Worm (Caenorhabditis elegans): ENCODE results near the gene W09H1.4.
A peak's percentile ranks its signal among the peaks of the same experiment; 100 is the strongest.

Gene W09H1.4

ce11 chrII:13170696-13171095 is 12.6 kb upstream of the W09H1.4 start:
- TF ChIP-seq nhr-11 (tag; optimal IDR thresholded peaks at IDR 0.05) (no peak), lin-11 (tag; optimal IDR thresholded peaks at IDR 0.05) (no peak), ztf-4 (tag; optimal IDR thresholded peaks at IDR 0.05) (no peak), R02D3.7 (tag; optimal IDR thresholded peaks at IDR 0.05) (no peak), zag-1 (tag; optimal IDR thresholded peaks at IDR 0.05) (no peak), nhr-23 (tag; optimal IDR thresholded peaks at IDR 0.05) (no peak)

- TF ChIP-seq ceh-16 (tag; optimal IDR thresholded peaks at IDR 0.05) (no peak), crh-2 (tag; optimal IDR thresholded peaks at IDR 0.05) (no peak), peb-1 (tag; optimal IDR thresholded peaks at IDR 0.05) (no peak)
These were observed 8.9 kb upstream of the W09H1.4 start for ce11 chrII:13174435-13174834.

ce11 chrII:13181465-13181864 is 1.9 kb upstream of the W09H1.4 start, which contains the start of gene W09H1.1:
TSS of gene W09H1.1 (minus strand) at chrII:13181565.
- TF ChIP-seq ZK546.5 (tag; optimal IDR thresholded peaks at IDR 0.05): no peak
- no peak for TF ChIP-seq mdl-1 (tag; optimal IDR thresholded peaks at IDR 0.05)
- TF ChIP-seq crh-2 (tag; optimal IDR thresholded peaks at IDR 0.05): no peak
- TF ChIP-seq nhr-237 (tag; optimal IDR thresholded peaks at IDR 0.05): no peak
- TF ChIP-seq ceh-16 (tag; optimal IDR thresholded peaks at IDR 0.05): no peak
- TF ChIP-seq dmd-4 (tag; optimal IDR thresholded peaks at IDR 0.05): no peak
- no peak for TF ChIP-seq ztf-4 (tag; optimal IDR thresholded peaks at IDR 0.05)
- no peak for TF ChIP-seq lin-39 (tag; optimal IDR thresholded peaks at IDR 0.05)
- no peak for TF ChIP-seq alr-1 (tag; optimal IDR thresholded peaks at IDR 0.05)
- TF ChIP-seq nhr-129 (tag; optimal IDR thresholded peaks at IDR 0.05): no peak
- TF ChIP-seq ceh-82 (tag; optimal IDR thresholded peaks at IDR 0.05): no peak
- no peak for TF ChIP-seq unc-39 (tag; optimal IDR thresholded peaks at IDR 0.05)
- TF ChIP-seq C34F6.9 (tag; optimal IDR thresholded peaks at IDR 0.05): no peak
- no peak for TF ChIP-seq R02D3.7 (tag; optimal IDR thresholded peaks at IDR 0.05)
- TF ChIP-seq lin-13 (GFP tag; optimal IDR thresholded peaks at IDR 0.05): no peak
- no peak for TF ChIP-seq nhr-21 (tag; optimal IDR thresholded peaks at IDR 0.05)
- TF ChIP-seq nhr-10 (tag; optimal IDR thresholded peaks at IDR 0.05): no peak
- no peak for TF ChIP-seq sma-9 (GFP tag; optimal IDR thresholded peaks at IDR 0.05)
- no peak for TF ChIP-seq sma-9 (tag; optimal IDR thresholded peaks at IDR 0.05)

- TF ChIP-seq ceh-82 (tag; optimal IDR thresholded peaks at IDR 0.05) (no peak), ZK546.5 (tag; optimal IDR thresholded peaks at IDR 0.05) (no peak), lin-11 (tag; optimal IDR thresholded peaks at IDR 0.05) (no peak), ztf-11 (tag; optimal IDR thresholded peaks at IDR 0.05) (no peak), gmeb-1 (tag; optimal IDR thresholded peaks at IDR 0.05) (no peak), lin-39 (tag; optimal IDR thresholded peaks at IDR 0.05) (no peak), nhr-12 (tag; optimal IDR thresholded peaks at IDR 0.05) (no peak), dmd-4 (tag; optimal IDR thresholded peaks at IDR 0.05) (no peak), lin-13 (GFP tag; optimal IDR thresholded peaks at IDR 0.05) (no peak), crh-2 (tag; optimal IDR thresholded peaks at IDR 0.05) (no peak), elt-3 (tag; optimal IDR thresholded peaks at IDR 0.05) (no peak), unc-39 (tag; optimal IDR thresholded peaks at IDR 0.05) (no peak), ceh-16 (tag; optimal IDR thresholded peaks at IDR 0.05) (no peak), nhr-129 (tag; optimal IDR thresholded peaks at IDR 0.05) (no peak), unc-55 (GFP tag; optimal IDR thresholded peaks at IDR 0.05) (no peak), mdl-1 (tag; optimal IDR thresholded peaks at IDR 0.05) (no peak), sma-9 (GFP tag; optimal IDR thresholded peaks at IDR 0.05) (no peak), sma-9 (tag; optimal IDR thresholded peaks at IDR 0.05) (no peak), alr-1 (tag; optimal IDR thresholded peaks at IDR 0.05) (no peak), elt-1 (tag; optimal IDR thresholded peaks at IDR 0.05) (no peak)
These were observed 801 bp downstream of the W09H1.4 start, which contains the start of gene W09H1.3 for ce11 chrII:13184129-13184528. TSS of gene W09H1.3 (plus strand) at chrII:13184429.

ce11 chrII:13187188-13187587 is 3.9 kb downstream of the W09H1.4 start, which contains the start of gene mecr-1:
TSS of gene mecr-1 (minus strand) at chrII:13187314.
- TF ChIP-seq fos-1 (tag; optimal IDR thresholded peaks at IDR 0.05) (no peak), nhr-6 (tag; optimal IDR thresholded peaks at IDR 0.05) (no peak), C34F6.9 (tag; optimal IDR thresholded peaks at IDR 0.05) (peak; percentile 59), ceh-82 (tag; optimal IDR thresholded peaks at IDR 0.05) (no peak), nhr-77 (tag; optimal IDR thresholded peaks at IDR 0.05) (no peak), ztf-1 (GFP tag; conservative IDR thresholded peaks at IDR 0.05) (no peak), unc-55 (GFP tag; optimal IDR thresholded peaks at IDR 0.05) (peak; percentile 69), lin-11 (tag; optimal IDR thresholded peaks at IDR 0.05) (no peak), crh-2 (tag; optimal IDR thresholded peaks at IDR 0.05) (peak; percentile 45), alr-1 (tag; optimal IDR thresholded peaks at IDR 0.05) (no peak), peb-1 (tag; optimal IDR thresholded peaks at IDR 0.05) (no peak), aly-2 (tag; optimal IDR thresholded peaks at IDR 0.05) (no peak), nhr-237 (tag; optimal IDR thresholded peaks at IDR 0.05) (no peak), nhr-21 (tag; optimal IDR thresholded peaks at IDR 0.05) (no peak), unc-39 (tag; optimal IDR thresholded peaks at IDR 0.05) (no peak), Y55F3AM.14 (GFP tag; optimal IDR thresholded peaks at IDR 0.05) (no peak), blmp-1 (tag; optimal IDR thresholded peaks at IDR 0.05; ENCODE audit: insufficient read depth) (no peak), F13H6.1 (tag; optimal IDR thresholded peaks at IDR 0.05) (no peak), nhr-25 (tag; optimal IDR thresholded peaks at IDR 0.05) (peak; percentile 33), lsy-2 (tag; optimal IDR thresholded peaks at IDR 0.05) (peak in 1 of 2 experiments; percentile 65), R02D3.7 (tag; optimal IDR thresholded peaks at IDR 0.05) (peak; percentile 86), sem-4 (tag; optimal IDR thresholded peaks at IDR 0.05) (no peak), snpc-4 (tag; optimal IDR thresholded peaks at IDR 0.05) (no peak), nhr-129 (tag; optimal IDR thresholded peaks at IDR 0.05) (peak; percentile 29), nhr-10 (tag; optimal IDR thresholded peaks at IDR 0.05) (no peak), mdl-1 (tag; optimal IDR thresholded peaks at IDR 0.05) (no peak), ztf-11 (tag; optimal IDR thresholded peaks at IDR 0.05) (no peak), dmd-4 (tag; optimal IDR thresholded peaks at IDR 0.05) (no peak)
